Worm (Caenorhabditis elegans): Measurements from ENCODE around the gene gap-2.

ce11 chrX:9518719-9519118 lies 46.4 kb downstream of the gap-2 start, which contains the start of gene C07B5.6:
- TF ChIP-seq nhr-11 (tag; optimal IDR thresholded peaks at IDR 0.05) = no peak
- no peak for TF ChIP-seq rnt-1 (tag; optimal IDR thresholded peaks at IDR 0.05)
- TF ChIP-seq syd-9 (tag; optimal IDR thresholded peaks at IDR 0.05) = no peak
- no peak for TF ChIP-seq ztf-16 (tag; optimal IDR thresholded peaks at IDR 0.05)

All from whole organism, late embryonic.